Worm (Caenorhabditis elegans): ENCODE data around the gene T24C4.5.

ce11 chrIII:856908-857307, 22.6 kb downstream of the T24C4.5 start:
- no peak for TF ChIP-seq nhr-11 (tag; optimal IDR thresholded peaks at IDR 0.05)
- no peak for TF ChIP-seq madf-5 (GFP tag; IDR thresholded peaks at IDR 0.05)
- no peak for TF ChIP-seq ZK546.5 (tag; optimal IDR thresholded peaks at IDR 0.05)
- TF ChIP-seq nhr-237 (tag; optimal IDR thresholded peaks at IDR 0.05): no peak
- TF ChIP-seq ces-1 (GFP tag; optimal IDR thresholded peaks at IDR 0.05): no peak
- no peak for TF ChIP-seq zfp-2 (tag; optimal IDR thresholded peaks at IDR 0.05)
- no peak for TF ChIP-seq pha-4 (GFP tag; IDR thresholded peaks at IDR 0.05)
- TF ChIP-seq pha-4 (tag; optimal IDR thresholded peaks at IDR 0.05): no peak
- no peak for TF ChIP-seq pqm-1 (tag; optimal IDR thresholded peaks at IDR 0.05)
- no peak for TF ChIP-seq ztf-11 (tag; optimal IDR thresholded peaks at IDR 0.05)
- no peak for TF ChIP-seq ctbp-1 (GFP tag; IDR thresholded peaks at IDR 0.05)
- no peak for TF ChIP-seq sdz-12 (GFP tag; optimal IDR thresholded peaks at IDR 0.05)
- no peak for TF ChIP-seq nhr-48 (tag; optimal IDR thresholded peaks at IDR 0.05)
- no peak for TF ChIP-seq egl-27 (tag; optimal IDR thresholded peaks at IDR 0.05)
- TF ChIP-seq nhr-41 (GFP tag; IDR thresholded peaks at IDR 0.05): no peak
